Fruit fly (Drosophila melanogaster): ENCODE results near the gene pim.

pim gene

dm6 chr2L:10333091-10333991, 29.4 kb upstream of the pim start, which contains the start of gene GATAd:
GATAd (plus strand) TSS chr2L:10333734.
- TF ChIP-seq brk (GFP tag; optimal IDR thresholded peaks at IDR 0.05) (peak; percentile 56), Myc (optimal IDR thresholded peaks at IDR 0.05) (peak; percentile 71), Hr83 (GFP tag; optimal IDR thresholded peaks at IDR 0.05; ENCODE audit: poor library complexity, severe bottlenecking) (peak; percentile 50), pan (optimal IDR thresholded peaks at IDR 0.05) (no peak), woc (GFP tag; optimal IDR thresholded peaks at IDR 0.05) (peak; percentile 2), Rel (GFP tag; optimal IDR thresholded peaks at IDR 0.05) (no peak), Rel (tag; optimal IDR thresholded peaks at IDR 0.05) (peak; percentile 35), N (GFP tag; optimal IDR thresholded peaks at IDR 0.05) (no peak)

dm6 chr2L:10334213-10334612, 28.6 kb upstream of the pim start:
- TF ChIP-seq CG32264 (GFP tag; optimal IDR thresholded peaks at IDR 0.05) (no peak), Myc (optimal IDR thresholded peaks at IDR 0.05) (no peak), ey (GFP tag; optimal IDR thresholded peaks at IDR 0.05) (no peak), Hr83 (GFP tag; optimal IDR thresholded peaks at IDR 0.05; ENCODE audit: poor library complexity, severe bottlenecking) (no peak), psq (GFP tag; optimal IDR thresholded peaks at IDR 0.05) (no peak), pan (optimal IDR thresholded peaks at IDR 0.05) (no peak), dmrt93B (GFP tag; optimal IDR thresholded peaks at IDR 0.05) (no peak), br (GFP tag; optimal IDR thresholded peaks at IDR 0.05) (no peak), Dif (GFP tag; optimal IDR thresholded peaks at IDR 0.05; ENCODE audit: partially characterized antibody) (no peak), dl (GFP tag; optimal IDR thresholded peaks at IDR 0.05; ENCODE audit: insufficient read depth in 1 of 2, partially characterized antibody in 2 of 2) (no peak), HLH106 (tag; optimal IDR thresholded peaks at IDR 0.05) (no peak), Abd-B (GFP tag; optimal IDR thresholded peaks at IDR 0.05) (no peak), N (GFP tag; optimal IDR thresholded peaks at IDR 0.05) (no peak), GATAd (GFP tag; optimal IDR thresholded peaks at IDR 0.05) (no peak), foxo (GFP tag; optimal IDR thresholded peaks at IDR 0.05) (no peak), Vsx2 (GFP tag; optimal IDR thresholded peaks at IDR 0.05; ENCODE audit: partially characterized antibody) (no peak), CG9705 (GFP tag; optimal IDR thresholded peaks at IDR 0.05) (no peak), jim (GFP tag; optimal IDR thresholded peaks at IDR 0.05) (no peak)

dm6 chr2L:10334854-10335277, 27.9 kb upstream of the pim start:
- TF ChIP-seq brk (GFP tag; optimal IDR thresholded peaks at IDR 0.05) (peak; percentile 57), sage (GFP tag; optimal IDR thresholded peaks at IDR 0.05) (peak; percentile 47), Hnf4 (GFP tag; optimal IDR thresholded peaks at IDR 0.05) (peak; percentile 57), HLH106 (tag; optimal IDR thresholded peaks at IDR 0.05) (peak; percentile 33), rgr (GFP tag; optimal IDR thresholded peaks at IDR 0.05) (peak; percentile 58), fru (GFP tag; optimal IDR thresholded peaks at IDR 0.05) (peak; percentile 57), Rel (GFP tag; optimal IDR thresholded peaks at IDR 0.05) (peak; percentile 80), Rel (tag; optimal IDR thresholded peaks at IDR 0.05) (peak; percentile 58), Vsx2 (GFP tag; optimal IDR thresholded peaks at IDR 0.05; ENCODE audit: partially characterized antibody) (no peak), Jra (GFP tag; optimal IDR thresholded peaks at IDR 0.05) (peak; percentile 39), N (GFP tag; optimal IDR thresholded peaks at IDR 0.05) (peak; percentile 72), h (GFP tag; optimal IDR thresholded peaks at IDR 0.05) (peak; percentile 78), Sp1 (GFP tag; optimal IDR thresholded peaks at IDR 0.05) (peak; percentile 56), psq (GFP tag; optimal IDR thresholded peaks at IDR 0.05) (peak; percentile 29), OdsH (GFP tag; optimal IDR thresholded peaks at IDR 0.05) (peak; percentile 56), br (GFP tag; optimal IDR thresholded peaks at IDR 0.05) (peak; percentile 64), Dfd (GFP tag; optimal IDR thresholded peaks at IDR 0.05) (no peak), sv (GFP tag; optimal IDR thresholded peaks at IDR 0.05) (peak; percentile 11), foxo (GFP tag; optimal IDR thresholded peaks at IDR 0.05) (peak in 1 of 2 experiments; percentile 16), woc (GFP tag; optimal IDR thresholded peaks at IDR 0.05) (peak; percentile 55), dmrt93B (GFP tag; optimal IDR thresholded peaks at IDR 0.05) (no peak), Myc (optimal IDR thresholded peaks at IDR 0.05) (no peak), usp (GFP tag; optimal IDR thresholded peaks at IDR 0.05) (no peak), ey (GFP tag; optimal IDR thresholded peaks at IDR 0.05) (peak; percentile 58), CG32264 (GFP tag; optimal IDR thresholded peaks at IDR 0.05) (no peak), dsf (GFP tag; optimal IDR thresholded peaks at IDR 0.05; ENCODE audit: borderline replicate concordance) (no peak), Hr83 (GFP tag; optimal IDR thresholded peaks at IDR 0.05; ENCODE audit: poor library complexity, severe bottlenecking) (peak; percentile 13)

Data from whole organism, wandering third instar larva.